Worm (Caenorhabditis elegans) whole organism, L2 larva: ENCODE results near the gene srh-183.
A peak's percentile ranks its signal among the peaks of the same experiment; 100 is the strongest.

Experiments used
- C34F6.9 ChIP-seq: fragments of 150-350 bp; optimal IDR thresholded peaks from 2 replicates; lab custom pipeline; 2014; ENCODE audit warnings: missing biosample characterization, missing genetic modification characterization
- F13H6.1 ChIP-seq: sonication (generic microtip); optimal IDR thresholded peaks from 2 replicates; lab custom pipeline; 2016; ENCODE audit warnings: missing genetic modification characterization, missing compliant biosample characterization
- R02D3.7 ChIP-seq: fragments of 150-350 bp; optimal IDR thresholded peaks from 2 replicates; lab custom pipeline; 2014; ENCODE audit warnings: missing biosample characterization, missing genetic modification characterization
- Y55F3AM.14 ChIP-seq: fragments of 200-800 bp; sonication (Bioruptor generic); optimal IDR thresholded peaks from 2 replicates; lab custom pipeline; 2018; ENCODE audit warnings: mild to moderate bottlenecking, missing genetic modification characterization, missing compliant biosample characterization
- ZK546.5 ChIP-seq: sonication (generic microtip); optimal IDR thresholded peaks from 2 replicates; lab custom pipeline; 2017; ENCODE audit warnings: missing biosample characterization, missing genetic modification characterization
- alr-1 ChIP-seq: fragments of 150-350 bp; optimal IDR thresholded peaks from 2 replicates; lab custom pipeline; 2014; ENCODE audit warnings: missing biosample characterization, missing genetic modification characterization
- aly-2 ChIP-seq: fragments of 150-350 bp; optimal IDR thresholded peaks from 2 replicates; lab custom pipeline; 2014; ENCODE audit warnings: missing biosample characterization, missing genetic modification characterization
- ama-1 ChIP-seq: fragments of 150-350 bp; optimal IDR thresholded peaks from 2 replicates; lab custom pipeline; 2018; ENCODE audit warnings: inconsistent platforms
- blmp-1 ChIP-seq: sonication (generic microtip); optimal IDR thresholded peaks from 2 replicates; lab custom pipeline; 2017; ENCODE audit warnings: missing genetic modification characterization, mild to moderate bottlenecking, missing compliant biosample characterization, antibody characterized with exemption, moderate library complexity; ENCODE audit not compliant: insufficient read depth
- ceh-82 ChIP-seq: fragments of 150-350 bp; optimal IDR thresholded peaks from 2 replicates; lab custom pipeline; 2014; ENCODE audit warnings: missing biosample characterization, missing genetic modification characterization
- crh-2 ChIP-seq: sonication (generic microtip); optimal IDR thresholded peaks from 2 replicates; lab custom pipeline; 2017; ENCODE audit warnings: missing biosample characterization, missing genetic modification characterization
- dmd-4 ChIP-seq: sonication (generic microtip); optimal IDR thresholded peaks from 2 replicates; lab custom pipeline; 2017; ENCODE audit warnings: missing biosample characterization, missing genetic modification characterization
- elt-1 ChIP-seq: fragments of 150-350 bp; optimal IDR thresholded peaks from 2 replicates; lab custom pipeline; 2014; ENCODE audit warnings: missing biosample characterization, missing genetic modification characterization
- elt-3 ChIP-seq: sonication (generic microtip); optimal IDR thresholded peaks from 2 replicates; lab custom pipeline; 2017; ENCODE audit warnings: missing biosample characterization, missing genetic modification characterization
- fos-1 ChIP-seq: fragments of 150-350 bp; optimal IDR thresholded peaks from 2 replicates; lab custom pipeline; 2014; ENCODE audit warnings: missing biosample characterization, missing genetic modification characterization
- lin-11 ChIP-seq: fragments of 150-350 bp; sonication (generic microtip); optimal IDR thresholded peaks from 2 replicates; lab custom pipeline; 2014; ENCODE audit warnings: missing biosample characterization, missing genetic modification characterization, inconsistent platforms, mixed read lengths
- lin-39 ChIP-seq: fragments of 150-350 bp; optimal IDR thresholded peaks from 2 replicates; lab custom pipeline; 2014; ENCODE audit warnings: missing biosample characterization, missing genetic modification reagents, missing genetic modification characterization
- lsy-2 ChIP-seq, 2 experiments: fragments of 150-350 bp in 1 of 2; sonication (generic microtip) in 1 of 2; optimal IDR thresholded peaks; 2 replicates each; lab custom pipeline; 2014 to 2017; ENCODE audit warnings: missing biosample characterization in 2 of 2, missing genetic modification characterization in 2 of 2
- mbf-1 ChIP-seq: sonication (generic microtip); optimal IDR thresholded peaks from 2 replicates; lab custom pipeline; 2017; ENCODE audit warnings: missing biosample characterization, missing genetic modification characterization
- nhr-10 ChIP-seq: sonication (generic microtip); optimal IDR thresholded peaks from 2 replicates; lab custom pipeline; 2017; ENCODE audit warnings: missing biosample characterization, missing genetic modification characterization
- nhr-11 ChIP-seq: fragments of 150-350 bp; optimal IDR thresholded peaks from 2 replicates; lab custom pipeline; 2014; ENCODE audit warnings: missing biosample characterization, missing genetic modification characterization
- nhr-12 ChIP-seq: fragments of 150-350 bp; optimal IDR thresholded peaks from 2 replicates; lab custom pipeline; 2014; ENCODE audit warnings: missing biosample characterization, missing genetic modification characterization
- nhr-129 ChIP-seq: fragments of 150-350 bp; optimal IDR thresholded peaks from 2 replicates; lab custom pipeline; 2014; ENCODE audit warnings: missing biosample characterization, missing genetic modification characterization
- nhr-23 ChIP-seq: fragments of 150-350 bp; optimal IDR thresholded peaks from 2 replicates; lab custom pipeline; 2014; ENCODE audit warnings: missing biosample characterization, missing genetic modification reagents, missing genetic modification characterization
- nhr-237 ChIP-seq: fragments of 150-350 bp; optimal IDR thresholded peaks from 2 replicates; lab custom pipeline; 2014; ENCODE audit warnings: missing biosample characterization, missing genetic modification characterization
- nhr-77 ChIP-seq: fragments of 150-350 bp; optimal IDR thresholded peaks from 2 replicates; lab custom pipeline; 2014; ENCODE audit warnings: missing biosample characterization, missing genetic modification characterization
- peb-1 ChIP-seq: fragments of 150-350 bp; optimal IDR thresholded peaks from 2 replicates; lab custom pipeline; 2014; ENCODE audit warnings: missing biosample characterization, missing genetic modification characterization
- sma-3 ChIP-seq: sonication (generic microtip); optimal IDR thresholded peaks from 2 replicates; lab custom pipeline; 2016; ENCODE audit warnings: missing genetic modification reagents, missing genetic modification characterization, missing compliant biosample characterization
- sma-9 ChIP-seq, 2 experiments: fragments of 150-350 bp in 1 of 2; sonication (generic microtip) in 1 of 2; optimal IDR thresholded peaks; 2 replicates each; lab custom pipeline; 2014 to 2016; ENCODE audit warnings: missing genetic modification characterization in 2 of 2, mild to moderate bottlenecking in 1 of 2, missing biosample characterization in 1 of 2, missing compliant biosample characterization in 1 of 2, missing genetic modification reagents in 1 of 2, moderate library complexity in 1 of 2
- snpc-4 ChIP-seq: fragments of 150-350 bp; optimal IDR thresholded peaks from 2 replicates; lab custom pipeline; 2014; ENCODE audit warnings: missing biosample characterization, missing genetic modification characterization
- unc-55 ChIP-seq: fragments of 150-350 bp; sonication (generic microtip); optimal IDR thresholded peaks from 3 replicates; lab custom pipeline; 2014; ENCODE audit warnings: missing biosample characterization, missing genetic modification reagents, missing genetic modification characterization
- ztf-1 ChIP-seq: fragments of 200-800 bp; sonication (Bioruptor generic); conservative IDR thresholded peaks from 2 replicates; pipeline ENCODE4 v1.3.6; 2022; ENCODE audit warnings: missing genetic modification characterization, missing compliant biosample characterization

srh-183 gene

ce11 chrV:19978220-19978619 lies at the start of gene srh-183:
TSS of gene srh-183 (minus strand) at chrV:19978320.
- TF ChIP-seq ztf-1 (GFP tag; lab: Robert Waterston, UW): no peak
- TF ChIP-seq, all 48 proteins: peak for 0

- TF ChIP-seq elt-3 (tag; lab: Kevin White, UChicago) (no peak), elt-1 (tag; lab: Kevin White, UChicago) (no peak), dmd-4 (tag; lab: Kevin White, UChicago) (no peak), ama-1 (no peak), nhr-12 (no peak)
- TF ChIP-seq, all 48 proteins: peak for 0
Observed at ce11 chrV:20022996-20023456, 44.9 kb upstream of the srh-183 start, which contains the start of gene lgc-55. TSS of gene lgc-55 (plus strand) at chrV:20023046.

- TF ChIP-seq nhr-12: no peak
Observed at ce11 chrV:20021347-20021746, 43.2 kb upstream of the srh-183 start.

ce11 chrV:20011654-20012053 lies 33.5 kb upstream of the srh-183 start, which contains the start of gene Y60A3A.21:
TSS of gene Y60A3A.21 (plus strand) at chrV:20011954.
- no peak for TF ChIP-seq crh-2 (tag; lab: Kevin White, UChicago)
- no peak for TF ChIP-seq lsy-2 (tag; optimal IDR thresholded peaks at IDR 0.05; lab: Kevin White, UChicago)
- no peak for TF ChIP-seq snpc-4
- no peak for TF ChIP-seq sma-9 (GFP tag; optimal IDR thresholded peaks at IDR 0.05; lab: Kevin White, UChicago)
- no peak for TF ChIP-seq sma-9 (tag; optimal IDR thresholded peaks at IDR 0.05; lab: Kevin White, UChicago)
- no peak for TF ChIP-seq nhr-77
- TF ChIP-seq nhr-11: no peak
- TF ChIP-seq Y55F3AM.14 (GFP tag; lab: Kevin White, UChicago): no peak
- TF ChIP-seq alr-1 (tag; lab: Kevin White, UChicago): no peak
- TF ChIP-seq mbf-1 (tag; lab: Kevin White, UChicago): no peak
- no peak for TF ChIP-seq nhr-23
- TF ChIP-seq aly-2: no peak
- no peak for TF ChIP-seq sma-3 (GFP tag; lab: Kevin White, UChicago)
- no peak for TF ChIP-seq nhr-237 (tag; lab: Kevin White, UChicago)

- TF ChIP-seq fos-1 (peak; percentile 50), lin-39 (tag; lab: Kevin White, UChicago) (no peak)
- TF ChIP-seq, all 48 proteins: peak for 1
Observed at ce11 chrV:20011199-20011598, 33.1 kb upstream of the srh-183 start.

- no peak for TF ChIP-seq R02D3.7 (tag; lab: Kevin White, UChicago)
- TF ChIP-seq blmp-1 (tag; lab: Kevin White, UChicago): no peak
- TF ChIP-seq Y55F3AM.14 (GFP tag; lab: Kevin White, UChicago): no peak
- no peak for TF ChIP-seq C34F6.9
- TF ChIP-seq ztf-1 (GFP tag; lab: Robert Waterston, UW): no peak
- no peak for TF ChIP-seq ZK546.5 (tag; lab: Kevin White, UChicago)
- TF ChIP-seq elt-1 (tag; lab: Kevin White, UChicago): no peak
- TF ChIP-seq nhr-23: no peak
- no peak for TF ChIP-seq lsy-2 (tag; optimal IDR thresholded peaks at IDR 0.05; lab: Kevin White, UChicago)
- no peak for TF ChIP-seq ceh-82
- TF ChIP-seq elt-3 (tag; lab: Kevin White, UChicago): no peak
- TF ChIP-seq unc-55 (GFP tag; lab: Kevin White, UChicago): no peak
- no peak for TF ChIP-seq nhr-77
- no peak for TF ChIP-seq F13H6.1 (tag; lab: Kevin White, UChicago)
- TF ChIP-seq fos-1: no peak
- no peak for TF ChIP-seq nhr-129 (tag; lab: Kevin White, UChicago)
- TF ChIP-seq lin-11 (tag; lab: Kevin White, UChicago): no peak
- no peak for TF ChIP-seq nhr-10
- TF ChIP-seq peb-1 (tag; lab: Kevin White, UChicago): no peak
Observed at ce11 chrV:20007470-20007869, 29.4 kb upstream of the srh-183 start, which contains the start of gene Y60A3A.23. TSS of gene Y60A3A.23 (plus strand) at chrV:20007770.
